Fruit fly (Drosophila melanogaster): ENCODE data around the gene CG31624.
A peak's percentile ranks its signal among the peaks of the same experiment; 100 is the strongest.

The CG31624 gene

dm6 chr2L:21166422-21166821 lies 33.8 kb downstream of the CG31624 start (continued):
- TF ChIP-seq ato (GFP tag; IDR thresholded peaks at IDR 0.05; ENCODE audit: partially characterized antibody) = no peak
- no peak for TF ChIP-seq gcm2 (GFP tag; optimal IDR thresholded peaks at IDR 0.05)
- TF ChIP-seq ttk (GFP tag; IDR thresholded peaks at IDR 0.05) = no peak
- no peak for TF ChIP-seq chm (GFP tag; IDR thresholded peaks at IDR 0.05)
- TF ChIP-seq CG11247 (GFP tag; IDR thresholded peaks at IDR 0.05) = no peak
- no peak for TF ChIP-seq cad (GFP tag; optimal IDR thresholded peaks at IDR 0.05)
- peak; percentile 36 for TF ChIP-seq CG1603 (tag; optimal IDR thresholded peaks at IDR 0.05)
- TF ChIP-seq sug (tag; optimal IDR thresholded peaks at IDR 0.05) = peak; percentile 42
- TF ChIP-seq ro (GFP tag; IDR thresholded peaks at IDR 0.05) = no peak
- no peak for TF ChIP-seq Spps (tag; optimal IDR thresholded peaks at IDR 0.05)
- TF ChIP-seq HmgZ (tag; optimal IDR thresholded peaks at IDR 0.05) = peak; percentile 44
- TF ChIP-seq ken (GFP tag; IDR thresholded peaks at IDR 0.05) = no peak
- no peak for TF ChIP-seq gce (GFP tag; IDR thresholded peaks at IDR 0.05)
- TF ChIP-seq Nf-YA (GFP tag; IDR thresholded peaks at IDR 0.05) = no peak
- no peak for TF ChIP-seq shn (GFP tag; optimal IDR thresholded peaks at IDR 0.05)
- TF ChIP-seq CG33213 (GFP tag; optimal IDR thresholded peaks at IDR 0.05) = peak; percentile 7
- peak; percentile 21 for TF ChIP-seq CG12659 (GFP tag; optimal IDR thresholded peaks at IDR 0.05)
- TF ChIP-seq BEAF-32 (GFP tag; optimal IDR thresholded peaks at IDR 0.05) = peak; percentile 18
- TF ChIP-seq Sin3A (optimal IDR thresholded peaks at IDR 0.05) = peak; percentile 23
- TF ChIP-seq phol (tag; optimal IDR thresholded peaks at IDR 0.05) = peak; percentile 10
- no peak for TF ChIP-seq tap (tag; optimal IDR thresholded peaks at IDR 0.05)
- peak; percentile 79 for TF ChIP-seq Sry-β (GFP tag; optimal IDR thresholded peaks at IDR 0.05)

dm6 chr2L:21163311-21163842 lies 36.8 kb downstream of the CG31624 start, which contains the start of gene Noc2:
Gene Noc2, plus strand, starts transcription at chr2L:21163641.
- TF ChIP-seq Stat92E (GFP tag; optimal IDR thresholded peaks at IDR 0.05) = no peak
- peak; percentile 5 for TF ChIP-seq D19A (tag; optimal IDR thresholded peaks at IDR 0.05)
- peak; percentile 50 for TF ChIP-seq tin (GFP tag; optimal IDR thresholded peaks at IDR 0.05)
- TF ChIP-seq row (GFP tag; IDR thresholded peaks at IDR 0.05) = peak; percentile 70
- TF ChIP-seq ssp (GFP tag; IDR thresholded peaks at IDR 0.05) = peak; percentile 28; the same call in 1 of the 2 replicates
- peak; percentile 62 for TF ChIP-seq CG14441 (GFP tag; IDR thresholded peaks at IDR 0.05)
- TF ChIP-seq CG9876 (GFP tag; optimal IDR thresholded peaks at IDR 0.05) = no peak
- no peak for TF ChIP-seq CG7928 (GFP tag; optimal IDR thresholded peaks at IDR 0.05)
- TF ChIP-seq CG8765 (GFP tag; IDR thresholded peaks at IDR 0.05) = 0 out of 2 replicates have a peak, but pooled peaks have one; percentile 11
- no peak for TF ChIP-seq eve (GFP tag; optimal IDR thresholded peaks at IDR 0.05)
- TF ChIP-seq CG8388 (GFP tag; optimal IDR thresholded peaks at IDR 0.05) = peak; percentile 21
- TF ChIP-seq NK7.1 (GFP tag; optimal IDR thresholded peaks at IDR 0.05) = no peak
- peak; percentile 6 for TF ChIP-seq CG10462 (GFP tag; optimal IDR thresholded peaks at IDR 0.05)
- TF ChIP-seq Opbp (GFP tag; IDR thresholded peaks at IDR 0.05; ENCODE audit: partially characterized antibody) = no peak
- no peak for TF ChIP-seq CG2875 (GFP tag; optimal IDR thresholded peaks at IDR 0.05)
- no peak for TF ChIP-seq CG1233 (GFP tag; optimal IDR thresholded peaks at IDR 0.05)
- TF ChIP-seq Hmx (GFP tag; optimal IDR thresholded peaks at IDR 0.05) = no peak
- peak; percentile 36 for TF ChIP-seq CG10979 (tag; optimal IDR thresholded peaks at IDR 0.05)
- no peak for TF ChIP-seq Adf1 (GFP tag; IDR thresholded peaks at IDR 0.05)
- peak; percentile 25 for TF ChIP-seq Hmr (GFP tag; optimal IDR thresholded peaks at IDR 0.05)
- no peak for TF ChIP-seq Dip2 (GFP tag; IDR thresholded peaks at IDR 0.05)
- no peak for TF ChIP-seq gce (GFP tag; IDR thresholded peaks at IDR 0.05)
- no peak for TF ChIP-seq Asciz (GFP tag; optimal IDR thresholded peaks at IDR 0.05)
- TF ChIP-seq Doc3 (GFP tag; IDR thresholded peaks at IDR 0.05; ENCODE audit: partially characterized antibody) = no peak
- TF ChIP-seq CG11560 (tag; IDR thresholded peaks at IDR 0.05) = no peak
- TF ChIP-seq CG11247 (GFP tag; IDR thresholded peaks at IDR 0.05) = 0 out of 2 replicates have a peak, but pooled peaks have one; percentile 4
- TF ChIP-seq Mad (GFP tag; optimal IDR thresholded peaks at IDR 0.05) = peak; percentile 13
- peak; percentile 64 for TF ChIP-seq CG31441 (GFP tag; IDR thresholded peaks at IDR 0.05)
- TF ChIP-seq CG43689 (GFP tag; IDR thresholded peaks at IDR 0.05) = no peak
- TF ChIP-seq CG9797 (GFP tag; optimal IDR thresholded peaks at IDR 0.05) = no peak
- peak in 1 of 2 experiments; percentile 43 for TF ChIP-seq Hr51 (GFP tag; optimal IDR thresholded peaks at IDR 0.05)
